Worm (Caenorhabditis elegans) whole organism, early embryonic: ENCODE results near the gene duo-1.

ENCODE experiments used
- B0310.2 ChIP-seq: sonication (generic microtip); optimal IDR thresholded peaks from 2 replicates; lab custom pipeline; 2016; ENCODE audit warnings: mild to moderate bottlenecking, missing genetic modification characterization, missing compliant biosample characterization
- F13C5.2 ChIP-seq: sonication (generic microtip); optimal IDR thresholded peaks from 2 replicates; lab custom pipeline; 2017; ENCODE audit warnings: mild to moderate bottlenecking, missing genetic modification characterization, inconsistent platforms, missing compliant biosample characterization
- aly-1 ChIP-seq: sonication (generic microtip); optimal IDR thresholded peaks from 2 replicates; lab custom pipeline; 2016; ENCODE audit warnings: missing genetic modification characterization, missing compliant biosample characterization
- ama-1 ChIP-seq: fragments of 150-350 bp; optimal IDR thresholded peaks from 2 replicates; lab custom pipeline; 2014
- ceh-13 ChIP-seq: fragments of 200-800 bp; sonication (Bioruptor generic); optimal IDR thresholded peaks from 2 replicates; lab custom pipeline; 2018; ENCODE audit warnings: mild to moderate bottlenecking, missing genetic modification characterization, missing compliant biosample characterization
- ceh-36 ChIP-seq: sonication (generic microtip); optimal IDR thresholded peaks from 2 replicates; lab custom pipeline; 2016; ENCODE audit warnings: missing genetic modification characterization, inconsistent platforms, missing compliant biosample characterization
- ets-7 ChIP-seq: sonication (generic microtip); optimal IDR thresholded peaks from 2 replicates; lab custom pipeline; 2016; ENCODE audit warnings: missing genotype, missing genetic modification characterization, missing compliant biosample characterization
- flt-1 ChIP-seq: fragments of 200-800 bp; sonication (Bioruptor generic); IDR thresholded peaks from 2 replicates; pipeline ENCODE4 v1.3.6; 2022; ENCODE audit warnings: missing genetic modification characterization, missing compliant biosample characterization
- hmbx-1 ChIP-seq: sonication (generic microtip); optimal IDR thresholded peaks from 2 replicates; lab custom pipeline; 2016; ENCODE audit warnings: mild to moderate bottlenecking, missing genetic modification characterization, missing compliant biosample characterization
- hmg-4 ChIP-seq: fragments of 200-800 bp; sonication (Bioruptor generic); optimal IDR thresholded peaks from 2 replicates; lab custom pipeline; 2018; ENCODE audit warnings: mild to moderate bottlenecking, missing genetic modification characterization, missing compliant biosample characterization
- hnd-1 ChIP-seq: sonication (generic microtip); optimal IDR thresholded peaks from 2 replicates; lab custom pipeline; 2016; ENCODE audit warnings: missing genetic modification characterization, missing compliant biosample characterization
- pes-1 ChIP-seq: fragments of 200-800 bp; sonication (Bioruptor generic); IDR thresholded peaks from 2 replicates; pipeline ENCODE4 v1.3.6; 2022; ENCODE audit warnings: missing genetic modification reagents, missing genetic modification characterization, missing compliant biosample characterization
- scrt-1 ChIP-seq: fragments of 200-800 bp; sonication (Bioruptor generic); IDR thresholded peaks from 2 replicates; pipeline ENCODE4 v1.3.6; 2022; ENCODE audit warnings: missing genetic modification characterization, missing compliant biosample characterization
- sea-1 ChIP-seq: fragments of 200-800 bp; sonication (Bioruptor generic); conservative IDR thresholded peaks from 2 replicates; pipeline ENCODE4 v1.3.6; 2022; ENCODE audit warnings: missing genetic modification characterization, missing compliant biosample characterization
- tbx-11 ChIP-seq: fragments of 200-800 bp; sonication (Bioruptor generic); IDR thresholded peaks from 2 replicates; pipeline ENCODE4 v1.3.6; 2022; ENCODE audit warnings: missing genetic modification characterization, missing compliant biosample characterization
- tbx-37 ChIP-seq: fragments of 200-800 bp; sonication (Bioruptor generic); conservative IDR thresholded peaks from 2 replicates; pipeline ENCODE4 v1.3.6; 2022; ENCODE audit warnings: missing genetic modification reagents, missing genetic modification characterization, missing compliant biosample characterization
- tra-4 ChIP-seq: sonication (generic microtip); optimal IDR thresholded peaks from 2 replicates; lab custom pipeline; 2017; ENCODE audit warnings: missing genetic modification characterization, missing compliant biosample characterization

duo-1 gene

DNA sequence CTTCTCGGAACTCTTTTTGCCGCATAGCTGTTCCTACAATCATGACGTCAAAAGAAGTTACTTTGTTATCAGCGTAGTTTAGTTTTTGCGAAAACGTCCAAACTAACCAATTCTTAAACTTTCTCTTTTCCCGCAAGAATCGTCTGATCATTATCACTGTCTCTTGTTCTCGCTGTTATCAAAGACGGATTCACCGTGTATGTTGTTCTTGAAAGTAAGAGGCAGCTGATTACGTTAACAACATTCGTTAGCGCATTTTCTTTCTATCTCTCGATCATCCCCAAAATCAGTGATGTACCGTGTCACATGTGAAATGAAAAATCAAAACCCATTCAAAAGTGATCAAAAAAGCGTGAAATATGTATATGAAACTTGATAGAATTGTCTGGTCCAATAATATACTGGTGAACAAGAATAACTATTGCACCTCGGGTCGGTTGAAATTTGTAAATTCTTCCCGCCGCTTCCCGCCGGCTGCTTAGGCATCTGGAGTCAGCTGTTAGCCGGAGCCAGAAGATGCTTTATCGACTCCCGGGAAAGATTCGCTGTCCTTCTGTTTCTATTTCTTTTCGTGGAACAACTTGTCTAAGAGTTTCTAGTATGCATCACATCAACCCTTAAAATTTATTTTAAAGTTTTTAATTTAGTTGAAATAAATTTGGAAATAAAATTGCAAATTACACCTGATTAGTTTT lies 19.8 kb upstream of the duo-1 start:
- TF ChIP-seq hnd-1 (no peak), scrt-1 (GFP tag; lab: Robert Waterston, UW) (no peak), pes-1 (no peak), tbx-11 (GFP tag; lab: Robert Waterston, UW) (no peak), aly-1 (tag; lab: Kevin White, UChicago) (no peak), hmg-4 (no peak), ets-7 (tag; lab: Kevin White, UChicago) (no peak), F13C5.2 (no peak), B0310.2 (no peak), ceh-36 (tag; lab: Kevin White, UChicago) (no peak), ama-1 (lab: Kevin White, UChicago) (no peak)

DNA sequence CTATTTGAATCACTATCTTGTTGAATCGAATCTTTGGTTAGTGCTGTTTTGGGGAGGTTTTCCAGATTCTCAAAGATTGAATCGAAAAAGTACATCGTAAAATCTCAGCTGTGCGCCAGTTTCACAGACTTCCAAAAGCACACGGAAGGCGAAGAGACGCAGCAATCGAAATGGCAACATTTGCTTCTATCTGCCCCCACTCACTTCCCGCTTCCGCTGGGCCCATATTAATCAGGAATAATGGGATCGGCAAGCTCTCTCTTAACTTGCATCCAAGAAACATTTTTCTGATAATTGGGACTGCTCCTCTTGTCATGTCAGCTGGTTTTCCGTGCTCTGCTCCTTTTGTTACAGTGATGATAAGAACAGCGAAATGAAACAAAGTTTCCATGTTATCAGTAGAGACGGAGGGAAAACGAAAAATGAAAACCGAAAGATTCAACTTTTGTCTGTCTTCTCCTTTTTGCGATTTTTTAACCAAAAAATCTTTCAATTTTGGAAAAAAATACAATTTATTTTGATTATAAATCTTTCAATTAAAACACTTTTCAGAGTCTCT lies 18.8 kb upstream of the duo-1 start:
- no peak for TF ChIP-seq B0310.2
- TF ChIP-seq tbx-11 (GFP tag; lab: Robert Waterston, UW) = no peak
- TF ChIP-seq pes-1 = no peak
- no peak for TF ChIP-seq tbx-37 (GFP tag; lab: Robert Waterston, UW)
- no peak for TF ChIP-seq ets-7 (tag; lab: Kevin White, UChicago)
- no peak for TF ChIP-seq sea-1
- TF ChIP-seq hmbx-1 (tag; lab: Kevin White, UChicago) = no peak
- TF ChIP-seq tra-4 = no peak
- TF ChIP-seq aly-1 (tag; lab: Kevin White, UChicago) = no peak
- TF ChIP-seq hnd-1 = no peak

DNA sequence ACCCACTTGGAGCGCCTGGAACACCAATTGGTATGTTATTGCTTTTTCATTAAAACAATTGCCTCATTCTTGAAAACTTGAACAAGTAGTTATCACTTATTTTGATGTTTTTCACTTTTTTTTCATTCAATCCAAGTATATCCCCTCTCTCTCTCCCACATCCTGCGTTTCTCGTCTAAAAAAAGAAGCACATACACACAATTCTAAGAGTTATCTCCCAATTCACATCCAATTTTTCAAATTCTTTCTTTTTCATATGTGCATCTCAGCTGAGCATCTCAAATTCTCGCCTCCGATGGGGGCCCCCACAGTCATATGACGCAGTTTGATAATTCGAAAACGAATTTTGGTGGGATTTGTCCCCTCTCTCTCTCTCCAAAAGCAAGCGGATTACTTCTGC lies 17.8 kb upstream of the duo-1 start:
- no peak for TF ChIP-seq tbx-11 (GFP tag; lab: Robert Waterston, UW)

DNA sequence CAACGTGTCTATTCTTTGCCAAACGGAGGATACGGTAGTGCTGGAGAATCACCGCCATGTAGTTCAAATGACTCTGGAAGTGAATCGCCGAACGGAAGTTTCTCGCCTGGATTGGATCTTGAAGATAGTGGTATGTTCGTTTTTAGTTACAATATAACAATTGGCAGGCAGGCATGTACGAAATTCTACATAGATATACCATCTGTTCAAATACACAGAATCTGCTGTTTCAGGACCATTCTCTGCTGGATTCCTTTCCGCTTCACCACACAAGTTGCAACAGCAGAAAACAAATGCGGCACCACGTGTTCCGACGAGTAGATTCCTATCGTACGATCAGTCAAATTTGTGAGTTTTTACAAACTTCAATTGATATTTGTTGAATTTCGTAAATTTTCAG lies 14.9 kb upstream of the duo-1 start:
- no peak for TF ChIP-seq hnd-1
- no peak for TF ChIP-seq tbx-37 (GFP tag; lab: Robert Waterston, UW)
- TF ChIP-seq pes-1 = no peak
- TF ChIP-seq hmbx-1 (tag; lab: Kevin White, UChicago) = no peak
- TF ChIP-seq ets-7 (tag; lab: Kevin White, UChicago) = no peak
- TF ChIP-seq sea-1 = no peak
- TF ChIP-seq tbx-11 (GFP tag; lab: Robert Waterston, UW) = no peak
- no peak for TF ChIP-seq hmg-4
- no peak for TF ChIP-seq flt-1 (GFP tag; lab: Robert Waterston, UW)
- TF ChIP-seq ceh-13 = no peak
- TF ChIP-seq scrt-1 (GFP tag; lab: Robert Waterston, UW) = no peak
- no peak for TF ChIP-seq tra-4
- no peak for TF ChIP-seq F13C5.2
- no peak for TF ChIP-seq ceh-36 (tag; lab: Kevin White, UChicago)
- TF ChIP-seq aly-1 (tag; lab: Kevin White, UChicago) = no peak

DNA sequence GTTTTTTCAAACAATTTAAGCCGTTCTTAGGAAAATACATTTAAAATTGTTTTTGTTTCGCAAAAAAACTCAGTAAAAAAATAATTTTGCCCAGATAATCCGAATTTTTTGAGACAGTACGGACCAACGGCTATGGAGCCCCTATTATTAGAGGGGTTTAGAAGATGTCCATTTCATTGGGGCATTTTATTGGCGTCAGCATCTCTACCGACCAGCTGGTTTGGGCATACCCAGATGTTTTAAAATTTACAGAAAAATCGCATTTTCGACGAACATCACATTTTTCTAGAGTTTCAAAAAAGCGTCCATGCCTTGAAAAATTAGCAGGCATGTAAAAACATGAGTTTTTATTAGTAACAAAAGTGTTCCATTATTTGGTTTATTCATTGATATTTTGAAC lies 13.1 kb upstream of the duo-1 start:
- TF ChIP-seq ceh-13 (no peak), pes-1 (no peak), ceh-36 (tag; lab: Kevin White, UChicago) (no peak), hmbx-1 (tag; lab: Kevin White, UChicago) (no peak), F13C5.2 (no peak)

DNA sequence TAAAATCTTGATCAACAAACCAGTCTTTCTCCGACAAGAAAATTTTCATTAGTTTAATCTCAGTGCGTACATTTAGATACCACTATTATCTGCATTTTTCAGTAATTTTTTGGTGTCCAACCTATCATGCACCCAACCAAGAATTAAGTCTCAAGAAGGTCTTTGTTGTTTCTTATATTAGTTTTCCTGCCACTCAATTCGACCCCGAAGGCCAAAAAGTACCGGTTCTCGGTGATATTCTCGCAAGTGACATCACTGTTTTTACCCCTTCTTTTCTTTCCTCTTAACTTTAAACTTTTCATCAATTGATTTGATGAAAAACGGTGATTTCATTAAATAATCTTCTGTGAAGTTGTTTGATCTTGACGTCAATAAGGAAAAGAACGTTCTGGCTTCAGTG lies 10.9 kb upstream of the duo-1 start, which contains the start of gene F38B7.2:
Gene F38B7.2 (plus strand): TSS at position 400 of the 400 bp plus-strand sequence.
- TF ChIP-seq aly-1 (tag; lab: Kevin White, UChicago) (no peak), ama-1 (lab: Kevin White, UChicago) (no peak)

DNA sequence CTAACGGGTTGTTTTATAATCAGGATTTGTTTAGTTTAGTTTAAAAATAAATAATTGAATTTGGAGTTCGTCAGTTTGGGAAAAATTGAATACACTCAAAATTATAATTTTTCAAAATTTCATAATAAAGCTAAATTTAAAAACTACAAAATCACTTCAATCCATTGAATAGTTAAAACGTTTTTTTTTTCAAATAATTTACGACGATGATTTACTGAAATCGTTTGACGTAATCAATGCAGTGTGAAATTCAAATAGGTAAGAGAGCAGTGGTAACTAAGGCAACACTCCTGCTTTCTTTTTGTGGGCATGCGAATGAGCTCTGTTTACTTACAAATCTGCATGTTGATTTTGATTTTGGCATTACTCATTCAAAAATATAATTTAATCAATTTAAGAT lies 9.2 kb upstream of the duo-1 start, which contains the start of gene F38B7.10:
Gene F38B7.10 (plus strand): TSS at position 301 of the 400 bp plus-strand sequence.
- no peak for TF ChIP-seq flt-1 (GFP tag; lab: Robert Waterston, UW)
- TF ChIP-seq F13C5.2 = no peak
- no peak for TF ChIP-seq tra-4
- TF ChIP-seq hmg-4 = no peak
- TF ChIP-seq ama-1 (lab: Kevin White, UChicago) = no peak
- no peak for TF ChIP-seq scrt-1 (GFP tag; lab: Robert Waterston, UW)
- TF ChIP-seq ceh-36 (tag; lab: Kevin White, UChicago) = no peak
- TF ChIP-seq aly-1 (tag; lab: Kevin White, UChicago) = no peak
- no peak for TF ChIP-seq sea-1
- TF ChIP-seq ceh-13 = no peak
- no peak for TF ChIP-seq hnd-1
- no peak for TF ChIP-seq tbx-37 (GFP tag; lab: Robert Waterston, UW)

DNA sequence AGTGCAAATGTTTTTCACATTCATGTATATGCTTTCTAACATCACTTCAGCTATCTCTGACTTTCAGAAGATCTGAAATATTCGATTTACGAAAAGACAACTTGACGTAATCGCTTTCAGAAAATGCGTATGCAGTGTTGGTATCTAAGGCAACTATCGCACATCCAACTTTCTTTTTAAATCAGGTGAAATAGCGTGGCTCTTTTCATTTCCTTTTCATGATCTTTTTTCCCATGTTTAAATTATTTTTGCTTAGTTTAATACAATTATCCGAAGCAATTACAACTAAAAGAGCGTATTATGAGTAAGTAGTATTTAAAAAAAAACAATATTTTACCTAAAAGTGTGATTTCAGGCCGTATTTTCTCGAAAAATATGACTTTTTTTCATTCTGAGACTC lies 7.6 kb upstream of the duo-1 start, which contains the start of gene F38B7.11:
Gene F38B7.11 (plus strand): TSS at position 301 of the 400 bp plus-strand sequence.
- no peak for TF ChIP-seq hmg-4
- no peak for TF ChIP-seq tbx-11 (GFP tag; lab: Robert Waterston, UW)
- TF ChIP-seq ets-7 (tag; lab: Kevin White, UChicago) = no peak
- no peak for TF ChIP-seq B0310.2
- TF ChIP-seq scrt-1 (GFP tag; lab: Robert Waterston, UW) = no peak

DNA sequence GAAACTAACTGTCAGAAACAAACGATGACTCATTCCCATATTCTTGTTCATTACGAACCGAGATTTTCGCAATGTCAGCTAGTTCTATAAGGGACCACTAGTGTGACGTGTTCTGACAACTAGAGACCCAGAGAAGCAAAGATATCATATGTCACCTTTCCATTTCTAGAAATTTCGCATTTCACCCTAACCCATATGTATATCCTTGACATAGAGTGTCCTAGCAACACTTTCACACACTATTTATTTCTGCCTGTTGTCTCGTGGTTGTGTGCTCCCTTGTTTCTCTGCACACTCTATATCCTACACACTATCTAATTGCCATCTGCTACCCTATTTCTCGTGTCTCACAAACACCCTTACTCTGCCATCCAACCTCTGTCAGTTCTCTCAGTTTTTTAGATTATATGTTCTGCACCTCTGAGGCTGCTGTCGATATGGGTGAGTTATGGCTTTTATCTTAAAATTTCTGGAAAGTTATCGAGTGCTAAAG lies 5.5 kb upstream of the duo-1 start, which contains the start of the genes F38B7.17 and F38B7.3:
Gene F38B7.17 (minus strand): TSS at position 51 of the 493 bp plus-strand sequence.
Gene F38B7.3 (plus strand): TSS at position 194 of the 493 bp plus-strand sequence.
- no peak for TF ChIP-seq ama-1 (lab: Kevin White, UChicago)
- peak; percentile 38 for TF ChIP-seq F13C5.2
